Worm (Caenorhabditis elegans) whole organism, L4 larva: Measurements from ENCODE around the gene hpr-17.

ENCODE experiments used
- ZK546.5 ChIP-seq, 2 experiments: sonication (generic microtip); optimal IDR thresholded peaks; 2 replicates each; lab custom pipeline; 2017; ENCODE audit warnings: missing biosample characterization in 2 of 2, missing genetic modification characterization in 2 of 2
- aly-2 ChIP-seq: sonication (generic microtip); optimal IDR thresholded peaks from 2 replicates; lab custom pipeline; 2018; ENCODE audit warnings: missing biosample characterization, missing genetic modification characterization
- daf-12 ChIP-seq: fragments of 150-350 bp; optimal IDR thresholded peaks from 2 replicates; lab custom pipeline; 2014; ENCODE audit warnings: missing biosample characterization, missing genetic modification reagents, missing genetic modification characterization
- nhr-6 ChIP-seq: fragments of 150-350 bp; optimal IDR thresholded peaks from 2 replicates; lab custom pipeline; 2014; ENCODE audit warnings: missing biosample characterization, missing genetic modification characterization
- set-16 ChIP-seq: fragments of 200-800 bp; sonication (Bioruptor generic); IDR thresholded peaks from 2 replicates; pipeline ENCODE4 v1.3.6; 2022; ENCODE audit warnings: missing genetic modification reagents, missing genetic modification characterization, missing compliant biosample characterization
- unc-130 ChIP-seq: sonication (generic microtip); optimal IDR thresholded peaks from 2 replicates; lab custom pipeline; 2016; ENCODE audit warnings: missing genetic modification reagents, missing genetic modification characterization, missing compliant biosample characterization
- zip-11 ChIP-seq: fragments of 200-800 bp; sonication (Bioruptor generic); IDR thresholded peaks from 2 replicates; pipeline ENCODE4 v1.3.6; 2022; ENCODE audit warnings: missing genetic modification characterization, missing compliant biosample characterization
- ztf-7 ChIP-seq: fragments of 150-350 bp; optimal IDR thresholded peaks from 2 replicates; lab custom pipeline; 2014; ENCODE audit warnings: missing biosample characterization, missing genetic modification characterization

ce11 chrII:13153299-13153698 is 3.5 kb downstream of the hpr-17 start, which contains the start of gene spe-18:
- TF ChIP-seq ZK546.5 (tag; optimal IDR thresholded peaks at IDR 0.05; lab: Kevin White, UChicago) = no peak
- no peak for TF ChIP-seq zip-11 (GFP tag; lab: Robert Waterston, UW)
- TF ChIP-seq aly-2 (tag; lab: Kevin White, UChicago) = no peak
- no peak for TF ChIP-seq unc-130 (GFP tag; lab: Kevin White, UChicago)
- TF ChIP-seq nhr-6 = no peak
- no peak for TF ChIP-seq daf-12 (tag; lab: Kevin White, UChicago)
- TF ChIP-seq ztf-7 = no peak
- TF ChIP-seq set-16 (GFP tag; lab: Robert Waterston, UW) = no peak
